Fruit fly (Drosophila melanogaster): ENCODE data around the gene I-3.

Gene I-3

DNA sequence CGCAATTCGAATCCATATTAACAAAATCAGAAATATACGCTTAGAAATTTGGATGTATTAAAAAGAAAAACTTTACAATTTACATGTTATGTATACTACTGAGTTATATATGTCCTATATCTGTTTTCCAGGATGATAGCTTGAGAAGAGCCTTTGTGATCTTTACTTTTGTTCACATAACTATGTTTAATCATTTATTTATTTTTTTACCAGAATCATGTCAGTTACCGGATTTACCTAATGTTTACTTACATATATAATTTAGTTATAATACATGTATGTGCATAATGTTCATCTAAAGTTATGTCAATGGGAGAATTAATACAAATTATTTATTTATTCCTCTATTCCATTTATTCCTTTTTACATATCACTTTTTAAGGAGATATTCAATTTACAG, at the start of gene I-3:
I-3 (minus strand) TSS at position 101 of the 400 bp plus-strand sequence.
- TF ChIP-seq CG17801 (GFP tag; optimal IDR thresholded peaks at IDR 0.05; ENCODE audit: partially characterized antibody): no peak

DNA sequence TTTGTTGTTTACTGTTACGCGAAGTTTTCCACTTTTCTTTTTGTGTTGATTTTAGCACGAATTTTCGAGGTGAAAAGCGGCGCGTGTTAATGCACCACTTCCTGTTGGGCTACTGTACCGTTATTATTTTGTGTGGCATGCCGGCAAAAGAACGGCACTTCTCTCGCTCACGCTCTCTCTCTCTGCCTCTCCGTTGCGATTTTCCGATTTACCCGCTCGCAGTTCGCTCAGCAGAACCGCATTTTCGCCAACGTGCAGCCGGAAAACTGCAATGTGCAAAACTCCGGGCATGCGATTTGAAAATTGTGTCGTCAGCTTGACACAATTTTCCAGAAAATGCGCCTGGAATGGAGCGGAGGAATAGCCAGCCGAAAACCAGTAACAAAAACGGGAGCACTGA, 44.5 kb upstream of the I-3 start, which contains the start of gene shakB:
shakB (minus strand) TSS at position 101 of the 400 bp plus-strand sequence.
- no peak for TF ChIP-seq CG17801 (GFP tag; optimal IDR thresholded peaks at IDR 0.05; ENCODE audit: partially characterized antibody)

DNA sequence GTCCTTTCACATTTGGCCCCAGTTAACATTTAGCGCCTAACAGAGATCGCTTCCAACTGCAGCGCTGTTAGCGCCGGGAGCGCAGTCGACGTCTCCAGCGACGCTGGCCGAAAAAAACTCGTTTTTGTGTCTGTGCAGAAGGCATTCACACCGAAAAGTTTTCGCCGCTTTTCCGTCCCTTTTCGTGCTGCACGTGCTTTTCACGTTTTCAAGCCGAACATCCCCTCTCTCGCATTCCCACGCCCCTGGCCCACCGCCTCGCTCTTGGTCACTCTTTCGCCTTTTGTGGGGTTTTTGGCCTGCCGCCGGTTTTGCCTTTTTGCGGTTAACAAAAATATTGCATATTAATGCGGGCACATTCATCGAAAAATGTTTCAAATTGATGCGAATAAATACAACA, 43.4 kb upstream of the I-3 start:
- TF ChIP-seq CG17801 (GFP tag; optimal IDR thresholded peaks at IDR 0.05; ENCODE audit: partially characterized antibody): no peak

DNA sequence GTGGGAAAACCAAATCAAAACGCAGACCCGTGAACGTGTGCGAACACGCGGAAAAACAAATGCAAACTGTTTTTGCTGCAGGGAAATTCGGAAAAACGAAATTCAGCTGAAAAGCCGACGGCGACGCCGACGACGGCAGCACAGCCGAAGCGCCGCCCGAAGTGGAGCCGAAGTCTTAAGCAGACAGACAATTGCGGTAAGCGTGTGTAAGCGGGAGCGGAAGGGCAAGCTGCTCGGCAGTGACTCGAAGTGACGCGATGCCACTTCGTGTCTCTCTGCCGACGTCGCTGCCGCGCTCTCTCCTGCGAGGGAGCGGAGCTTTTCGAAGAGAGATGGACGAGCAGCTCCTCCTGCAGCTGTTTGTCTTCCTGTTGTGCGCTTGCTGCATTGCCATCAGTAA, 42.5 kb upstream of the I-3 start:
- no peak for TF ChIP-seq CG17801 (GFP tag; optimal IDR thresholded peaks at IDR 0.05; ENCODE audit: partially characterized antibody)

DNA sequence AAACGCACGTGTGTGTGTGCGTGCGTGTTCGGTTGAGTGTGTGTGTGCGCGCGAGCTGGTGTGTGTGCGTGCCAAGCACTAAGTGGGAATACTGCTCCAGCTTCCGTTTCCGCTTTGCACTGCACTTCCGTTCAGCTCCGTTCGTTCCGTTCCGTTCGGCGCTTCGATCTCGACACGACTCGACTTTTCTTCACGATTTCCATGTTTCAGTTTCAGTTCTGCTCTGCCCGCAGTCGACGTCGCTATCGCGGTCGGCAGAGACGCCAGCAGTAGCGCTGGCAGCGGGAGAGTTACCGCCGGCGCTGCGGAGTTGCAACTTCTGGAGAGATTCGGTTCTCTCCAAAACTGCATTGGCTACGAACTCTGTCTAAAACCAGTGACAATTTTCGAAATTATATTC, 41.4 kb upstream of the I-3 start:
- TF ChIP-seq CG17801 (GFP tag; optimal IDR thresholded peaks at IDR 0.05; ENCODE audit: partially characterized antibody): no peak

DNA sequence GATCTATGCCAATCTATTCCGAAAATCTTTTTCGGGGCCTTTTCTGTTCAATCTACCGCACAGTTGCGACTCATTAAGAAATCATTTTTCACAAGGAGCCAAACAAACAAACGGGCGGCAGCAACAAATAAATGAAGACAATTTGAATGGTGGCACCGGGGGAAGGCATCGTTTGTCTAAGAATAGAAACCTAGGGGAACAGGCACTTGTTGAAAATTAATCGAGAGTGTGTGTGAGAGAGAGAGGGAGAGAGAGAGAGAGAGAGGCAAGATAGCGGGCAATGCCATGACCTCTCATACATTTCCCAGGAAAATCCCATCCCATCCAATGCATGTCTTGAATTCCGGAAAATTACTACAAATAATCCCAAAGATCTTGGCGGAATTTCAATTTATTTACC, 34.0 kb upstream of the I-3 start:
- TF ChIP-seq CG17801 (GFP tag; optimal IDR thresholded peaks at IDR 0.05; ENCODE audit: partially characterized antibody): no peak

DNA sequence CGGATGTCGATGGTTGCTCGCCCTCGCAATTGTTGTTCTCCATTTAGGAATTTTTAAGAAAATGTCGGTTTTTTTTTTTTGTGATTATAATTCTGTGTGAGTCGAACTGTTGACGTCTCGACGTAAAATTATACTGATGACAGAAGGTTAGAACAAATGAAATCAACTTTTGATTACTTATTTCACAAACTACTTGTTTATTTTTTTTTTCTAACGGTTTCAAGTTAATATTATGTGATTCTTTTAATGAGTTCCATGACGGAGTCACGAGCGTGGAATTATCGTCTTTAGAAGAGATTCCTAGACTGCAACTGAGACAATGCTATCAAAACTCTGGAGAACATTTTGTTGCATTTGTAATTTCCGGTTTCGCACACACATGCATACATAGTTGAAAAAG, 13.1 kb downstream of the I-3 start, which contains the start of gene CG1314:
CG1314 (minus strand) TSS at position 101 of the 400 bp plus-strand sequence.
- TF ChIP-seq CG17801 (GFP tag; optimal IDR thresholded peaks at IDR 0.05; ENCODE audit: partially characterized antibody): no peak

DNA sequence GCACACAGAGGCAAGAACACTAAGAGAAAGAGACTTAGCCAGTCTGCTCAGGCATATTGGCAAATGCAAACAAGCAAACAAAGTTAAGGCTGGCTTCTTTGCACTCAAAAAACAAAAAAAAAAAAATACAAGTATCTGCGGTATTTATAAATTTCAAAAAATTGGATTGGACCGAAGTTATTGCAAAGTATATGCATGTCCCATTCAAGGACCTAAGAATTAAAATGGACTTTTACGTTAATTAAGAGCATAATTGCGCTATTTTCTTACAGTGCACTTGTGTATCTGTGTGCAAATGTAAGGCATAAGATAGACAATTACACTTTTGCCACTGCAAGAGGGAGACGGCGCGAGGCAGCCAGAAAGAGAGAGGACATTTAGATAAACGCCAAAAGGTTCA, 18.7 kb downstream of the I-3 start:
- no peak for TF ChIP-seq CG17801 (GFP tag; optimal IDR thresholded peaks at IDR 0.05; ENCODE audit: partially characterized antibody)
